Worm (Caenorhabditis elegans): ENCODE measurements around the gene ZK742.6.

The ZK742.6 gene

DNA sequence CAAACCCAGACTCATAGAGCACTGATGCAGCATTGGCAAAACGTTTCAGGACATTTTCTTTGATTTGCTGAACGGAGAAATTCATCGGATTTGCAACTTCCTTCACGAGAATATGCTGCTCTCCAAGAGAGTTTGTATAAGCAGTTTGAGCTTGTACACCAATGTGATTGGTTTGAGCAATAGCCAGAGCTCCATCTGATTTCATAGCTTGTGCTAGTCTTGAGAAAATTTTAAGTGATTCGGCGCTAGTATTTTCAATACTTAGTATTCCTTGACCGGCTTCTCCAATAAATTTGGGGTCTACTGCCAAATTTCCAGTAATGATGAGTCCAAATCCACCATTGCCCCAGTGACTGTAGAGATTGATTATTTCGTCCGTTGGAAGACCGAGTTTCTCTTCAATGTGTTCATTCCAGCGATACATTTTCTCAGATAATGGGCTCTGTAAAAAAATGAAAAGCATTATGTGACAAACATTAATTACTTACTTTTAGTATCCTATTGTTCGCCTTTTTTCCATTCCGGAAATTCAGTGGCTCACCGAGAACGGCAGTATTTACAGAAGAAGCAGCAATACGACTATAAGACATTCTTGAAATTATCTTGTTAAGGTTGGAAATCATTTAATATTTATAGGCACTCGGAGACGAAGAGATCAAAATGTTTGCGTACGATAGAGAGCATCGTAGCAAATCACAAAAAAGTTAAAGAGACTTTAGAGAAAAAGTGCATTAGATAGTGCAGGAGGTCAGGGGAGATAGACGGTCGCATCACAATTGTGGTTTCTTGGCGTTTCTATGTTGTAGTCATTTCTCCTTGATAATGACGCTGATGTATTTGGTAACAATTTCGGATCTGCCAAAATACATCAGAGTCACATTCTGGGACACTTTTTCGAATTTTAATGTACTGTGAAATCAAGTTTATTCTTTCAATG, 5.2 kb downstream of the ZK742.6 start, which contains the start of gene ZK742.3:
TSS of gene ZK742.3 (minus strand) at position 593 of the 937 bp plus-strand sequence.
- TF ChIP-seq ces-1 (GFP tag; optimal IDR thresholded peaks at IDR 0.05) (no peak), M03D4.4 (tag; optimal IDR thresholded peaks at IDR 0.05) (no peak), nhr-12 (tag; optimal IDR thresholded peaks at IDR 0.05) (no peak), hlh-1 (tag; optimal IDR thresholded peaks at IDR 0.05) (no peak), unc-120 (tag; optimal IDR thresholded peaks at IDR 0.05; ENCODE audit: poor library complexity, severe bottlenecking) (no peak), nhr-76 (tag; optimal IDR thresholded peaks at IDR 0.05) (no peak), nhr-28 (tag; optimal IDR thresholded peaks at IDR 0.05) (no peak)

- no peak for TF ChIP-seq zip-8 (tag; optimal IDR thresholded peaks at IDR 0.05)
- no peak for TF ChIP-seq mep-1 (tag; optimal IDR thresholded peaks at IDR 0.05)
- TF ChIP-seq snpc-4 (tag; optimal IDR thresholded peaks at IDR 0.05): no peak
- no peak for TF ChIP-seq ztf-11 (tag; optimal IDR thresholded peaks at IDR 0.05)
- no peak for TF ChIP-seq sem-2 (GFP tag; optimal IDR thresholded peaks at IDR 0.05)
Observed at ce11 chrV:7808444-7808843, 6.3 kb downstream of the ZK742.6 start.

DNA sequence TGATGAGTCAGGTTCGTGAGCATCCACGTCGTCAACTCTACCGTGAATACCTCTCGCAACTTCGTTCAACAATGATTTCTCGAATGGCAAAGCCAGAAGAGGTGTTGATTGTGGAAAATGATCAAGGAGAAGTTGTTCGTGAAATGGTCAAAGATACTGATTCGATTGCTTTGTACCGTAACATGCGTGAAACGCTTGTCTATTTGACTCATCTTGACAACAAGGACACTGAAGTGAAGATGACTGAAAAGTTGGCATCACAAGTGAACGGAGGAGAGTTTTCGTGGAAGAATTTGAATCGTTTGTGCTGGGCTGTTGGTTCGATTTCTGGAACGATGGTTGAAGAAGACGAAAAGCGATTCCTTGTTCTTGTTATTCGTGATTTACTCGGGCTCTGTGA, 8.1 kb downstream of the ZK742.6 start:
- TF ChIP-seq mls-2 (tag; optimal IDR thresholded peaks at IDR 0.05): no peak
- no peak for TF ChIP-seq ceh-43 (GFP tag; optimal IDR thresholded peaks at IDR 0.05)
- TF ChIP-seq bed-3 (GFP tag; optimal IDR thresholded peaks at IDR 0.05): no peak
- TF ChIP-seq mep-1 (tag; optimal IDR thresholded peaks at IDR 0.05): no peak
- TF ChIP-seq ces-1 (GFP tag; optimal IDR thresholded peaks at IDR 0.05): no peak
- TF ChIP-seq ham-2 (GFP tag; optimal IDR thresholded peaks at IDR 0.05): no peak
- TF ChIP-seq sptf-1 (tag; optimal IDR thresholded peaks at IDR 0.05): no peak
- TF ChIP-seq lin-13 (tag; optimal IDR thresholded peaks at IDR 0.05): no peak
- TF ChIP-seq lsy-2 (tag; optimal IDR thresholded peaks at IDR 0.05): no peak
- no peak for TF ChIP-seq M03D4.4 (tag; optimal IDR thresholded peaks at IDR 0.05)
- no peak for TF ChIP-seq blmp-1 (tag; optimal IDR thresholded peaks at IDR 0.05)

ce11 chrV:7804801-7805163, 10.0 kb downstream of the ZK742.6 start, which contains the start of gene xpo-1:
xpo-1 (plus strand) TSS chrV:7805064.
- no peak for TF ChIP-seq elt-1 (tag; optimal IDR thresholded peaks at IDR 0.05; ENCODE audit: borderline replicate concordance, insufficient read depth)
- TF ChIP-seq blmp-1 (tag; optimal IDR thresholded peaks at IDR 0.05): no peak
- no peak for TF ChIP-seq cnd-1 (tag; optimal IDR thresholded peaks at IDR 0.05)
- TF ChIP-seq tbx-8 (GFP tag; optimal IDR thresholded peaks at IDR 0.05): no peak
- TF ChIP-seq ceh-39 (tag; optimal IDR thresholded peaks at IDR 0.05): no peak
- no peak for TF ChIP-seq ceh-83 (GFP tag; optimal IDR thresholded peaks at IDR 0.05)
- no peak for TF ChIP-seq ceh-43 (GFP tag; optimal IDR thresholded peaks at IDR 0.05)
- TF ChIP-seq sem-2 (GFP tag; optimal IDR thresholded peaks at IDR 0.05): no peak
- TF ChIP-seq unc-39 (tag; optimal IDR thresholded peaks at IDR 0.05): no peak
- no peak for TF ChIP-seq flh-1 (GFP tag; optimal IDR thresholded peaks at IDR 0.05)
- no peak for TF ChIP-seq bed-3 (GFP tag; optimal IDR thresholded peaks at IDR 0.05)
- TF ChIP-seq nhr-237 (tag; optimal IDR thresholded peaks at IDR 0.05): no peak
- no peak for TF ChIP-seq nhr-28 (tag; optimal IDR thresholded peaks at IDR 0.05)
- no peak for TF ChIP-seq sptf-1 (tag; optimal IDR thresholded peaks at IDR 0.05)
- no peak for TF ChIP-seq lsy-2 (tag; optimal IDR thresholded peaks at IDR 0.05)
- no peak for TF ChIP-seq unc-120 (tag; optimal IDR thresholded peaks at IDR 0.05; ENCODE audit: poor library complexity, severe bottlenecking)
- TF ChIP-seq snpc-4 (tag; optimal IDR thresholded peaks at IDR 0.05): no peak
- TF ChIP-seq hlh-1 (tag; optimal IDR thresholded peaks at IDR 0.05): no peak

- no peak for TF ChIP-seq tbx-8 (GFP tag; optimal IDR thresholded peaks at IDR 0.05)
- TF ChIP-seq nhr-28 (tag; optimal IDR thresholded peaks at IDR 0.05): no peak
- no peak for TF ChIP-seq nhr-12 (tag; optimal IDR thresholded peaks at IDR 0.05)
- peak; percentile 14 for TF ChIP-seq mep-1 (tag; optimal IDR thresholded peaks at IDR 0.05)
- no peak for TF ChIP-seq snpc-4 (tag; optimal IDR thresholded peaks at IDR 0.05)
- peak; percentile 62 for TF ChIP-seq hlh-1 (tag; optimal IDR thresholded peaks at IDR 0.05)
- TF ChIP-seq lsy-2 (tag; optimal IDR thresholded peaks at IDR 0.05): peak; percentile 23
- no peak for TF ChIP-seq ceh-39 (tag; optimal IDR thresholded peaks at IDR 0.05)
Observed at ce11 chrV:7804064-7804800, 10.5 kb downstream of the ZK742.6 start, which contains the start of gene uvs-1. uvs-1 (minus strand) TSS chrV:7804208.
